Worm (Caenorhabditis elegans): ENCODE results near the gene fbxa-133.

DNA sequence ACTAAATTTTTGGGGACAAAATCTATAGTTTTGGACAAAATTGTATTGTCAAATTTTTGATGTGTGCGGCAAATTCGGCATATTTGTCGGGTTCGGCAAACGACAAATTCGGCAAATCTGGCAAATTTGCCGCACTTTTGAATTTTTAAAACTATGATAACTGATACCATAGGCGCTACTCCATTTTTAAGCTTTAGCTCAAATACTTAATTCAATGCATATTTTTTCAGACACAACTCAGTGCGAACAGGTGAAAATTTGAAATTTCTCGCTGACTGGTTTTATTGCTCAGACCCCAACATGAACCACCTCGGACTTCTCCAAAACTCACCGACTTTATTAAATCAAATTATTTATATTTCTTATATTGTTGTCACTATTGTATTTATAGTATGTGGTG, 44.3 kb upstream of the fbxa-133 start, which contains the start of gene srz-25:
- TF ChIP-seq pha-4 (tag; optimal IDR thresholded peaks at IDR 0.05) (no peak), ama-1 (optimal IDR thresholded peaks at IDR 0.05) (no peak), ama-1 (GFP tag; optimal IDR thresholded peaks at IDR 0.05) (no peak), lin-35 (GFP tag; optimal IDR thresholded peaks at IDR 0.05) (no peak), mcd-1 (GFP tag; IDR thresholded peaks at IDR 0.05) (no peak), ztf-28 (GFP tag; IDR thresholded peaks at IDR 0.05) (no peak), efl-1 (GFP tag; optimal IDR thresholded peaks at IDR 0.05) (no peak), nfya-1 (tag; optimal IDR thresholded peaks at IDR 0.05; ENCODE audit: borderline replicate concordance, insufficient read depth) (no peak), T07F8.4 (tag; optimal IDR thresholded peaks at IDR 0.05) (no peak)
